Worm (Caenorhabditis elegans) whole organism, L1 larva: ENCODE data around the gene ctsa-4.2.
A peak's percentile ranks its signal among the peaks of the same experiment; 100 is the strongest.

Experiments used
- C16A3.4 ChIP-seq: fragments of 150-350 bp; optimal IDR thresholded peaks from 2 replicates; lab custom pipeline; 2014; ENCODE audit warnings: missing biosample characterization, missing genetic modification characterization
- C34B4.2 ChIP-seq: sonication (generic microtip); optimal IDR thresholded peaks from 2 replicates; lab custom pipeline; 2017; ENCODE audit warnings: mild to moderate bottlenecking, missing genetic modification characterization, missing compliant biosample characterization
- F16B12.6 ChIP-seq: fragments of 150-350 bp; optimal IDR thresholded peaks from 2 replicates; lab custom pipeline; 2014; ENCODE audit warnings: missing biosample characterization, missing genetic modification characterization
- aha-1 ChIP-seq: fragments of 150-350 bp; optimal IDR thresholded peaks from 2 replicates; lab custom pipeline; 2014; ENCODE audit warnings: missing biosample characterization, missing genetic modification characterization
- alr-1 ChIP-seq: fragments of 200-800 bp; sonication (Bioruptor generic); optimal IDR thresholded peaks from 2 replicates; lab custom pipeline; 2018; ENCODE audit warnings: borderline replicate concordance, mild to moderate bottlenecking, missing genetic modification characterization, missing compliant biosample characterization
- aly-2 ChIP-seq: fragments of 150-350 bp; optimal IDR thresholded peaks from 2 replicates; lab custom pipeline; 2014; ENCODE audit warnings: missing biosample characterization, missing genetic modification characterization
- ama-1 ChIP-seq: fragments of 150-350 bp; optimal IDR thresholded peaks from 2 replicates; lab custom pipeline; 2014
- blmp-1 ChIP-seq: fragments of 150-350 bp; optimal IDR thresholded peaks from 2 replicates; lab custom pipeline; 2014; ENCODE audit warnings: missing biosample characterization, missing genetic modification characterization
- ceh-63 ChIP-seq: fragments of 200-800 bp; sonication (Bioruptor generic); optimal IDR thresholded peaks from 2 replicates; lab custom pipeline; 2018; ENCODE audit warnings: mild to moderate bottlenecking, missing genetic modification characterization, missing compliant biosample characterization
- ceh-8 ChIP-seq: fragments of 200-800 bp; sonication (Bioruptor generic); optimal IDR thresholded peaks from 2 replicates; lab custom pipeline; 2018; ENCODE audit warnings: mild to moderate bottlenecking, missing genetic modification characterization, moderate library complexity, missing compliant biosample characterization
- ceh-88 ChIP-seq: fragments of 200-800 bp; sonication (Bioruptor generic); IDR thresholded peaks from 2 replicates; pipeline ENCODE4 v1.3.6; 2022; ENCODE audit warnings: missing genetic modification characterization, missing compliant biosample characterization
- dsc-1 ChIP-seq: sonication (generic microtip); optimal IDR thresholded peaks from 2 replicates; lab custom pipeline; 2016; ENCODE audit warnings: mild to moderate bottlenecking, missing genetic modification characterization, missing compliant biosample characterization
- efl-1 ChIP-seq, 4 experiments: fragments of 150-350 bp; optimal IDR thresholded peaks in 3 of 4; peaks in 1 of 4; 1 replicate in 1 of 4; 2 replicates in 3 of 4; lab custom pipeline; 2014; ENCODE audit warnings: missing biosample characterization in 2 of 4, missing genetic modification characterization in 2 of 4, missing genetic modification reagents in 2 of 4
- egl-13 ChIP-seq: sonication (generic microtip); optimal IDR thresholded peaks from 2 replicates; lab custom pipeline; 2016; ENCODE audit warnings: missing genotype, missing genetic modification reagents, missing genetic modification characterization, missing compliant biosample characterization
- elt-2 ChIP-seq: sonication (generic microtip); optimal IDR thresholded peaks from 2 replicates; lab custom pipeline; 2016; ENCODE audit warnings: missing genetic modification characterization, mild to moderate bottlenecking, inconsistent platforms, missing compliant biosample characterization, missing genetic modification reagents
- elt-3 ChIP-seq, 6 experiments: fragments of 150-350 bp in 1 of 6; sonication (generic microtip); optimal IDR thresholded peaks; 2 replicates each; lab custom pipeline; 2017 to 2018; ENCODE audit warnings: missing biosample characterization in 6 of 6, missing genetic modification characterization in 6 of 6, inconsistent platforms in 1 of 6
- fos-1 ChIP-seq: fragments of 150-350 bp; optimal IDR thresholded peaks from 2 replicates; lab custom pipeline; 2014; ENCODE audit warnings: missing biosample characterization, missing genetic modification characterization
- hpl-2 ChIP-seq: fragments of 150-350 bp; optimal IDR thresholded peaks from 2 replicates; lab custom pipeline; 2014; ENCODE audit warnings: missing biosample characterization, missing genetic modification reagents, missing genetic modification characterization
- irx-1 ChIP-seq: sonication (generic microtip); optimal IDR thresholded peaks from 2 replicates; lab custom pipeline; 2016; ENCODE audit warnings: missing genetic modification characterization, missing compliant biosample characterization
- isw-1 ChIP-seq: fragments of 200-800 bp; sonication (Bioruptor generic); IDR thresholded peaks from 2 replicates; pipeline ENCODE4 v1.3.6; 2022; ENCODE audit warnings: missing genetic modification characterization, missing compliant biosample characterization
- lin-14 ChIP-seq: fragments of 200-800 bp; sonication (Bioruptor generic); optimal IDR thresholded peaks from 2 replicates; lab custom pipeline; 2018; ENCODE audit warnings: mild to moderate bottlenecking, missing genetic modification characterization, moderate library complexity, missing compliant biosample characterization
- lin-15B ChIP-seq: fragments of 150-350 bp; sonication (generic microtip); optimal IDR thresholded peaks from 3 replicates; lab custom pipeline; 2014; ENCODE audit warnings: missing biosample characterization, missing genetic modification characterization
- lin-35 ChIP-seq, 2 experiments: fragments of 150-350 bp; optimal IDR thresholded peaks; 2 replicates each; lab custom pipeline; 2014; ENCODE audit warnings: missing biosample characterization in 2 of 2, missing genetic modification characterization in 2 of 2, missing genetic modification reagents in 2 of 2
- lin-39 ChIP-seq: fragments of 150-350 bp; optimal IDR thresholded peaks from 2 replicates; lab custom pipeline; 2014; ENCODE audit warnings: missing biosample characterization, missing genetic modification reagents, missing genetic modification characterization
- mep-1 ChIP-seq: fragments of 150-350 bp; optimal IDR thresholded peaks from 2 replicates; lab custom pipeline; 2014; ENCODE audit warnings: missing biosample characterization, missing genetic modification characterization
- nhr-11 ChIP-seq: fragments of 150-350 bp; optimal IDR thresholded peaks from 2 replicates; lab custom pipeline; 2014; ENCODE audit warnings: missing biosample characterization, missing genetic modification characterization
- nhr-237 ChIP-seq: fragments of 150-350 bp; optimal IDR thresholded peaks from 2 replicates; lab custom pipeline; 2014; ENCODE audit warnings: missing biosample characterization, missing genetic modification characterization
- nhr-47 ChIP-seq: sonication (generic microtip); optimal IDR thresholded peaks from 2 replicates; lab custom pipeline; 2016; ENCODE audit warnings: mild to moderate bottlenecking, missing genetic modification characterization, moderate library complexity, missing compliant biosample characterization
- nhr-71 ChIP-seq: sonication (generic microtip); optimal IDR thresholded peaks from 2 replicates; lab custom pipeline; 2016; ENCODE audit warnings: mild to moderate bottlenecking, missing genetic modification characterization, moderate library complexity, missing compliant biosample characterization
- nhr-76 ChIP-seq: sonication (generic microtip); optimal IDR thresholded peaks from 2 replicates; lab custom pipeline; 2017; ENCODE audit warnings: missing biosample characterization, missing genetic modification characterization
- nhr-77 ChIP-seq: fragments of 150-350 bp; optimal IDR thresholded peaks from 2 replicates; lab custom pipeline; 2014; ENCODE audit warnings: missing biosample characterization, missing genetic modification characterization
- nhr-84 ChIP-seq: sonication (generic microtip); optimal IDR thresholded peaks from 2 replicates; lab custom pipeline; 2017; ENCODE audit warnings: missing biosample characterization, missing genetic modification characterization
- pax-3 ChIP-seq: fragments of 200-800 bp; sonication (Bioruptor generic); optimal IDR thresholded peaks from 2 replicates; lab custom pipeline; 2018; ENCODE audit warnings: mild to moderate bottlenecking, missing genetic modification characterization, moderate library complexity, missing compliant biosample characterization
- pqm-1 ChIP-seq: sonication (generic microtip); optimal IDR thresholded peaks from 3 replicates; lab custom pipeline; 2017; ENCODE audit warnings: missing biosample characterization, missing genetic modification characterization
- snpc-4 ChIP-seq: fragments of 150-350 bp; optimal IDR thresholded peaks from 2 replicates; lab custom pipeline; 2014; ENCODE audit warnings: missing biosample characterization, missing genetic modification characterization
- snu-23 ChIP-seq: sonication (generic microtip); optimal IDR thresholded peaks from 2 replicates; lab custom pipeline; 2016; ENCODE audit warnings: missing genetic modification characterization, missing compliant biosample characterization
- unc-30 ChIP-seq: sonication (generic microtip); optimal IDR thresholded peaks from 2 replicates; lab custom pipeline; 2017; ENCODE audit warnings: missing biosample characterization, missing genetic modification characterization
- unc-86 ChIP-seq: sonication (generic microtip); optimal IDR thresholded peaks from 2 replicates; lab custom pipeline; 2016; ENCODE audit warnings: missing genetic modification characterization, missing compliant biosample characterization
- vab-15 ChIP-seq: sonication (generic microtip); optimal IDR thresholded peaks from 2 replicates; lab custom pipeline; 2017; ENCODE audit warnings: missing genotype, mild to moderate bottlenecking, missing genetic modification characterization, missing compliant biosample characterization
- zip-4 ChIP-seq: fragments of 200-800 bp; sonication (Bioruptor generic); optimal IDR thresholded peaks from 2 replicates; lab custom pipeline; 2018; ENCODE audit warnings: mild to moderate bottlenecking, missing genetic modification characterization, moderate library complexity, missing compliant biosample characterization
- ztf-4 ChIP-seq: fragments of 150-350 bp; optimal IDR thresholded peaks from 2 replicates; lab custom pipeline; 2014; ENCODE audit warnings: missing biosample characterization, missing genetic modification characterization

ctsa-4.2 gene

ce11 chrIII:6612282-6612681 lies at the start of gene ctsa-4.2:
ctsa-4.2 (plus strand) TSS chrIII:6612528.
- TF ChIP-seq vab-15 (tag; lab: Kevin White, UChicago) (no peak), pqm-1 (tag; lab: Kevin White, UChicago) (no peak), efl-1 (optimal IDR thresholded peaks at IDR 0.05; lab: Kevin White, UChicago) (no peak), efl-1 (GFP tag; optimal IDR thresholded peaks at IDR 0.05 in 1 of 2; lab: Kevin White, UChicago) (peak in 1 of 2 experiments; percentile 76), lin-15B (tag; lab: Kevin White, UChicago) (no peak), pax-3 (no peak), egl-13 (tag; lab: Kevin White, UChicago) (no peak), nhr-77 (tag; lab: Kevin White, UChicago) (no peak), nhr-76 (tag; lab: Kevin White, UChicago) (no peak), ceh-88 (GFP tag; lab: Robert Waterston, UW) (no peak), blmp-1 (tag; lab: Kevin White, UChicago) (no peak), lin-35 (GFP tag; optimal IDR thresholded peaks at IDR 0.05; lab: Kevin White, UChicago) (peak in 1 of 2 experiments; percentile 16), ceh-8 (GFP tag; lab: Kevin White, UChicago) (no peak), aha-1 (no peak), nhr-237 (no peak), isw-1 (no peak), nhr-71 (tag; lab: Kevin White, UChicago) (no peak), snu-23 (GFP tag; lab: Kevin White, UChicago) (no peak), elt-2 (tag; lab: Kevin White, UChicago) (peak; percentile 38), snpc-4 (no peak), fos-1 (tag; lab: Kevin White, UChicago) (no peak), ama-1 (lab: Kevin White, UChicago) (no peak)

- TF ChIP-seq nhr-47 (no peak), alr-1 (tag; lab: Kevin White, UChicago) (no peak), unc-86 (tag; lab: Kevin White, UChicago) (no peak), efl-1 (optimal IDR thresholded peaks at IDR 0.05; lab: Kevin White, UChicago) (no peak), efl-1 (GFP tag; optimal IDR thresholded peaks at IDR 0.05 in 1 of 2; lab: Kevin White, UChicago) (peak in 1 of 2 experiments; percentile 72), F16B12.6 (tag; lab: Kevin White, UChicago) (no peak), elt-3 (tag; optimal IDR thresholded peaks at IDR 0.05; lab: Kevin White, UChicago) (no peak), hpl-2 (GFP tag; lab: Kevin White, UChicago) (no peak), lin-14 (peak; percentile 20)
Observed at ce11 chrIII:6577159-6577558, 35.2 kb upstream of the ctsa-4.2 start.

DNA sequence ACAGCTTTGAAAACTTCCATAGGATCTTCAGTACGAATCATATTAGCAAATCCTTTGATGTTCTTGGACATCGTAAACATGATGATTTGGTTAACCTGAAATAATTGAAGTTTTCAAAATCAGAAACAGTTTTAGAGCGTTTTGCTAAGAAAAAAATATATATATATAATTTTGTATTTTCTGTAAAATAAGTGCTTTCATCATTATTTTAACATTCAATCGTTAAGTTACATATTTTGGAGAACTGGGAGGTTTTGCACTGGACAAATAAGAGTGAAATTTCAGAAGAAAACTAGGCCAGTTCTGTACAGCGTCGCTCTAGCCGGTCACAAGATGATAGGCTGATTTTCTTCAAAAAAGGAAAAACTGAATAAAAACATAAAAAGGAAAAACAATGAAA lies 33.8 kb upstream of the ctsa-4.2 start, which contains the start of gene F27B3.6:
Gene F27B3.6 (minus strand): TSS at position 101 of the 400 bp plus-strand sequence.
- TF ChIP-seq unc-86 (tag; lab: Kevin White, UChicago) (no peak), F16B12.6 (tag; lab: Kevin White, UChicago) (no peak), alr-1 (tag; lab: Kevin White, UChicago) (no peak), mep-1 (tag; lab: Kevin White, UChicago) (no peak), lin-39 (tag; lab: Kevin White, UChicago) (no peak), aha-1 (no peak), ztf-4 (tag; lab: Kevin White, UChicago) (no peak), lin-15B (tag; lab: Kevin White, UChicago) (no peak), dsc-1 (tag; lab: Kevin White, UChicago) (no peak), irx-1 (no peak), aly-2 (tag; lab: Kevin White, UChicago) (no peak), nhr-11 (tag; lab: Kevin White, UChicago) (no peak), ceh-8 (GFP tag; lab: Kevin White, UChicago) (no peak), C16A3.4 (tag; lab: Kevin White, UChicago) (no peak), C34B4.2 (tag; lab: Kevin White, UChicago) (no peak), unc-30 (tag; lab: Kevin White, UChicago) (no peak), nhr-84 (tag; lab: Kevin White, UChicago) (no peak), pqm-1 (tag; lab: Kevin White, UChicago) (no peak), ceh-63 (GFP tag; lab: Kevin White, UChicago) (no peak), zip-4 (GFP tag; lab: Kevin White, UChicago) (no peak)
- TF ChIP-seq, all 84 proteins: peak for 0
